Worm (Caenorhabditis elegans): ENCODE data around the gene erp-44.3.
A peak's percentile ranks its signal among the peaks of the same experiment; 100 is the strongest.

erp-44.3 gene

DNA sequence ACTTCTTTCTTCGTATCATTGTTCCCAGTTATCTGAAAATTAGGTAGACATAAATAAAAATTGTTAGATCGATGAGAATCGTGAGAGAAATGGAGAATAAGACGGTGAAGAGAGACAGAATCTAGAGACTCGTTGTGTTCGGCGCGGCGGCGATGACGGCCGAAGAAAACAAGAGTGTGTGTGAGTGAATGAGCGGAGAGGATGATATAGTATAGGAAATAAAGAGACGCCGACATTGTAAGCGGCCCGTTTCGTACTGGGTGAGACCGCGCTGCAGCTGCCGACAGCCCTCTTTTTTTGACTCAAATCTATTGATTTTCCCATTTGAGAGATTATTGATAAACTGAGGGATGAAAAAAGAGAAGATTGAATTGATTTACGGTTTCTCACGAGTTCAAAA, 10.3 kb upstream of the erp-44.3 start, which contains the start of gene Y42H9AR.4 (continued):
- TF ChIP-seq tra-1 (GFP tag; IDR thresholded peaks at IDR 0.05) (no peak), dpl-1 (GFP tag; optimal IDR thresholded peaks at IDR 0.05) (no peak), F10B5.3 (tag; optimal IDR thresholded peaks at IDR 0.05) (no peak), mes-2 (tag; optimal IDR thresholded peaks at IDR 0.05; ENCODE audit: poor library complexity, severe bottlenecking) (peak; percentile 59), unc-130 (GFP tag; optimal IDR thresholded peaks at IDR 0.05) (no peak), lin-38 (GFP tag; IDR thresholded peaks at IDR 0.05) (peak; percentile 23; the same call in 1 of the 2 replicates), nhr-41 (GFP tag; IDR thresholded peaks at IDR 0.05) (no peak), madf-9 (GFP tag; conservative IDR thresholded peaks at IDR 0.05) (0 out of 2 replicates have a peak, but pooled peaks have one; percentile 8), sdz-12 (GFP tag; optimal IDR thresholded peaks at IDR 0.05) (no peak), Y105C5A.15 (GFP tag; IDR thresholded peaks at IDR 0.05) (no peak), snpc-1.2 (GFP tag; IDR thresholded peaks at IDR 0.05) (no peak), dve-1 (tag; optimal IDR thresholded peaks at IDR 0.05; ENCODE audit: insufficient read depth) (peak; percentile 34), mxl-3 (GFP tag; optimal IDR thresholded peaks at IDR 0.05) (peak; percentile 65), egl-43 (GFP tag; IDR thresholded peaks at IDR 0.05) (no peak), snpc-4 (tag; optimal IDR thresholded peaks at IDR 0.05) (no peak), nhr-102 (tag; optimal IDR thresholded peaks at IDR 0.05) (no peak), rbr-2 (tag; optimal IDR thresholded peaks at IDR 0.05) (peak; percentile 29), lin-1 (GFP tag; IDR thresholded peaks at IDR 0.05) (no peak), nhr-6 (tag; optimal IDR thresholded peaks at IDR 0.05) (peak; percentile 5)

DNA sequence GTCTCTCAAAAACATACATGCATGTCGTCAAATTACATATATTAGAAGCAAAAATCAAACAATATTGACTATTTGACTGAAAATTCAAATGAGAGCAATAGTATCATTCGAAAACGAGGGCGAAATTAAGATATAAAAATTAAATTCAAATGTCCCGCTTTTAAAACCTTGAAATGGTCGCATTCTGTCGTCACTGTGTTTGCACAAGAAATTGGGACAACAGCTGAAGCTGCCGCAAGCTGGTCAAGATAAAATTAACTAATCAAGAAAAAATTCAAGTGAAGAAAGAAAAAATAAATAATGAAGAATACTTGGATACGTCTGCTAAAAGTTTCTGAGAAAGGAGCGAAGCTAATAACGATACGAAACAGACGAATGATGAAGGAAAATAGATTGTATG, 9.8 kb upstream of the erp-44.3 start:
- TF ChIP-seq duxl-1 (tag; optimal IDR thresholded peaks at IDR 0.05; ENCODE audit: poor library complexity) (no peak), mes-2 (tag; optimal IDR thresholded peaks at IDR 0.05; ENCODE audit: poor library complexity, severe bottlenecking) (peak; percentile 24), daf-16 (GFP tag; optimal IDR thresholded peaks at IDR 0.05) (no peak), daf-16 (tag; optimal IDR thresholded peaks at IDR 0.05) (peak; percentile 1), mdt-29 (GFP tag; IDR thresholded peaks at IDR 0.05) (no peak), nhr-102 (tag; optimal IDR thresholded peaks at IDR 0.05) (no peak), dpl-1 (GFP tag; optimal IDR thresholded peaks at IDR 0.05) (peak; percentile 51), tra-1 (GFP tag; IDR thresholded peaks at IDR 0.05) (no peak)

DNA sequence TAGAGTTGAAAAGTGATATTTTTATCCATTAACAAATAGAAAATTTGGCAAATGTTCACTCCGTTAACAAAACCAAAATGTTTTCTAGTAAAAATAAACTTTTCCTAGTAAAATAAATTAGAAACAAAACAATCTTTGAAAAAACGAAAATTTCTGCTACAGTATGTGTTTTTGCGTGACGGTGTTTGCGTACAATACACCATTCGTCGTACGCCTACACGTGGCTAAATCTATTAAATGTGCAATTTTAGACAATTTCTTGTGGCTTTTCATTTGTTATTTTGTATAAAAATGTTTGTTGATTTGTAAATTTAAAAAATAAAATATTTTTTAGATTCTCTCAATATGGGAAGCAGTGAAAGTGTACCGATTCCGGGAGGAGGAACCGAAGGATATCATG, 9.3 kb upstream of the erp-44.3 start, which contains the start of gene Y42H9AR.1:
Gene Y42H9AR.1, plus strand, starts transcription at position 233 of the 400 bp plus-strand sequence.
- TF ChIP-seq zip-11 (GFP tag; IDR thresholded peaks at IDR 0.05) (no peak), lsy-2 (tag; optimal IDR thresholded peaks at IDR 0.05) (peak in 1 of 2 experiments; percentile 37), T20F7.1 (GFP tag; optimal IDR thresholded peaks at IDR 0.05) (peak; percentile 40), dpl-1 (GFP tag; optimal IDR thresholded peaks at IDR 0.05) (peak; percentile 52), sdz-12 (GFP tag; optimal IDR thresholded peaks at IDR 0.05) (no peak), ceh-28 (tag; optimal IDR thresholded peaks at IDR 0.05) (no peak), hlh-30 (tag; optimal IDR thresholded peaks at IDR 0.05; ENCODE audit: insufficient read depth) (peak; percentile 64), pha-4 (GFP tag; IDR thresholded peaks at IDR 0.05) (no peak), pha-4 (tag; optimal IDR thresholded peaks at IDR 0.05) (no peak), hmg-1.1 (GFP tag; IDR thresholded peaks at IDR 0.05) (0 out of 2 replicates have a peak, but pooled peaks have one; percentile 3), gei-8 (GFP tag; optimal IDR thresholded peaks at IDR 0.05) (no peak), mdl-1 (tag; optimal IDR thresholded peaks at IDR 0.05) (peak in 1 of 2 experiments; percentile 57), zfp-3 (GFP tag; conservative IDR thresholded peaks at IDR 0.05) (no peak), mes-2 (tag; optimal IDR thresholded peaks at IDR 0.05; ENCODE audit: poor library complexity, severe bottlenecking) (peak; percentile 24), ztf-7 (tag; optimal IDR thresholded peaks at IDR 0.05) (no peak)

DNA sequence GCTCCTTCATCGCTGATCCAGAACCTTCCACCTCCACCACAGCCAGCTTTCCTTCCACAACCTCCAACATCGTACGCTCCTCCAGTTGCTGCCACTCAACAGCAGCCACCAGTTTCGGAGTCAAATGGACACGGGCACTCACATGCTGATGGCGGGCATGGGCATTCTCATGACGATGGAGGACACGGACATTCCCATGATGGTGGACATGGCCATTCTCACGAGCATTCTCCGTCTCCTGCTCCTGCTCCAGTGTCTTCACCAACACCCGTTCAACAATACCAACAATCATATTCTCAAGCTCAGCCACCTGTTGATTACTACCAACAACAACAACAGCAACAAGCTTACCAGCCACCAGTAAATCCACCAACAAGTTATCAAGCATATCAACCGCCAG, 7.9 kb upstream of the erp-44.3 start:
- TF ChIP-seq hlh-11 (tag; optimal IDR thresholded peaks at IDR 0.05) (no peak), unc-62 (GFP tag; optimal IDR thresholded peaks at IDR 0.05 in 1 of 2) (peak in 1 of 2 experiments; percentile 94), unc-62 (tag; optimal IDR thresholded peaks at IDR 0.05) (no peak)

All from whole organism, L4 larva.